Worm (Caenorhabditis elegans) whole organism, midembryonic: ENCODE measurements around the gene T22G5.3.

ENCODE experiments used
- T22C8.4 ChIP-seq: fragments of 200-800 bp; sonication (Bioruptor generic); IDR thresholded peaks from 2 replicates; pipeline ENCODE4 v1.3.6; 2022; ENCODE audit warnings: missing genetic modification characterization, missing compliant biosample characterization
- cog-1 ChIP-seq: sonication (generic microtip); optimal IDR thresholded peaks from 2 replicates; lab custom pipeline; 2016; ENCODE audit warnings: missing genetic modification characterization, missing compliant biosample characterization
- flt-1 ChIP-seq: fragments of 200-800 bp; sonication (Bioruptor generic); IDR thresholded peaks from 2 replicates; pipeline ENCODE4 v1.3.6; 2022; ENCODE audit warnings: missing genetic modification characterization, missing compliant biosample characterization
- klf-2 ChIP-seq: fragments of 200-800 bp; sonication (Bioruptor generic); conservative IDR thresholded peaks from 2 replicates; pipeline ENCODE4 v1.3.6; 2022; ENCODE audit warnings: missing genetic modification reagents, missing genetic modification characterization, missing compliant biosample characterization
- med-1 ChIP-seq: sonication (generic microtip); optimal IDR thresholded peaks from 2 replicates; lab custom pipeline; 2017; ENCODE audit warnings: missing genetic modification characterization, mild to moderate bottlenecking, missing compliant biosample characterization, antibody characterized with exemption, missing genetic modification reagents; ENCODE audit not compliant: insufficient read depth
- ref-1 ChIP-seq: fragments of 200-800 bp; sonication (Bioruptor generic); conservative IDR thresholded peaks from 2 replicates; pipeline ENCODE4 v1.3.6; 2022; ENCODE audit warnings: missing genetic modification reagents, missing genetic modification characterization, missing compliant biosample characterization
- ztf-23 ChIP-seq: fragments of 200-800 bp; sonication (Bioruptor generic); IDR thresholded peaks from 2 replicates; pipeline ENCODE4 v1.3.6; 2022; ENCODE audit warnings: missing genetic modification reagents, missing genetic modification characterization, missing compliant biosample characterization
- ztf-29 ChIP-seq: fragments of 200-800 bp; sonication (Bioruptor generic); IDR thresholded peaks from 2 replicates; pipeline ENCODE4 v1.3.6; 2022; ENCODE audit warnings: missing genetic modification reagents, missing genetic modification characterization, missing compliant biosample characterization

ce11 chrV:13918341-13918740 lies 37.6 kb downstream of the T22G5.3 start, which contains the start of gene str-250:
- TF ChIP-seq ztf-23 = no peak
- no peak for TF ChIP-seq klf-2 (GFP tag; lab: Robert Waterston, UW)
- TF ChIP-seq ref-1 (GFP tag; lab: Robert Waterston, UW) = no peak
- TF ChIP-seq med-1 = no peak
- TF ChIP-seq ztf-29 (GFP tag; lab: Robert Waterston, UW) = no peak
- no peak for TF ChIP-seq T22C8.4 (GFP tag; lab: Robert Waterston, UW)
- no peak for TF ChIP-seq cog-1 (tag; lab: Kevin White, UChicago)
- TF ChIP-seq flt-1 (GFP tag; lab: Robert Waterston, UW) = no peak
